Worm (Caenorhabditis elegans): Measurements from ENCODE around the gene smi-1.

DNA sequence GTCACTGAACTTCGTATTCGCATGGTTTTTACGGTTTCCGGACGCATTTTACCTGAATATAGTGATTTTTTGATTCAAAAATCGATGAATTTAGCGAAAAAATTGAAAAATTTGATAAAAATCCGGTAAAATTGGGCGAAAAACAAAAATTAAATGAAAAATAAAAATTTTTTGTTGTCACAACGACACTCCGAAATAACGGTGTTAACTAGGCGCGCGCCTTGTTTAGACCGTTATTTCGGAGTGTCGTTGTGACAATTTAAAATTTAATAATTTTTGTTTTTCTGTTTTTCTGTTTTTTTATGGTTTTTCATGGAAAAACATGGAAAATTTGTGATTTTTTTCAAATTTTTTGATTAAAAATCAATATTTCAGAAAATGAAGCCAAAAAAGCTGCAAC lies 27.4 kb downstream of the smi-1 start, which contains the start of the genes B0524.6 and pqn-41:
- no peak for TF ChIP-seq ahr-1 (tag; optimal IDR thresholded peaks at IDR 0.05)
- TF ChIP-seq hlh-13 (GFP tag; optimal IDR thresholded peaks at IDR 0.05) = no peak
- no peak for TF ChIP-seq pha-4 (tag; optimal IDR thresholded peaks at IDR 0.05)
- TF ChIP-seq ama-1 (optimal IDR thresholded peaks at IDR 0.05) = no peak

Measured in whole organism, late embryonic.